Worm (Caenorhabditis elegans): ENCODE results near the gene mec-9.

The mec-9 gene

ce11 chrV:9924389-9924788 is 9.5 kb upstream of the mec-9 start:
- TF ChIP-seq sea-1 (GFP tag; conservative IDR thresholded peaks at IDR 0.05) (no peak), hnd-1 (tag; optimal IDR thresholded peaks at IDR 0.05) (no peak), tbx-37 (GFP tag; conservative IDR thresholded peaks at IDR 0.05) (no peak), tbx-11 (GFP tag; IDR thresholded peaks at IDR 0.05) (no peak), ama-1 (optimal IDR thresholded peaks at IDR 0.05) (no peak), hmg-4 (GFP tag; optimal IDR thresholded peaks at IDR 0.05) (no peak), ceh-13 (GFP tag; optimal IDR thresholded peaks at IDR 0.05) (no peak), B0310.2 (tag; optimal IDR thresholded peaks at IDR 0.05) (no peak), pes-1 (GFP tag; IDR thresholded peaks at IDR 0.05) (no peak), flt-1 (GFP tag; IDR thresholded peaks at IDR 0.05) (no peak), hmbx-1 (tag; optimal IDR thresholded peaks at IDR 0.05) (no peak), tra-4 (tag; optimal IDR thresholded peaks at IDR 0.05) (no peak), scrt-1 (GFP tag; IDR thresholded peaks at IDR 0.05) (no peak), aly-1 (tag; optimal IDR thresholded peaks at IDR 0.05) (no peak)

ce11 chrV:9922481-9922880 is 7.6 kb upstream of the mec-9 start, which contains the start of gene C50H2.7:
C50H2.7 (plus strand) TSS chrV:9922781.
- TF ChIP-seq tbx-11 (GFP tag; IDR thresholded peaks at IDR 0.05) (no peak), hnd-1 (tag; optimal IDR thresholded peaks at IDR 0.05) (no peak), pes-1 (GFP tag; IDR thresholded peaks at IDR 0.05) (no peak)

- no peak for TF ChIP-seq pes-1 (GFP tag; IDR thresholded peaks at IDR 0.05)
- no peak for TF ChIP-seq B0310.2 (tag; optimal IDR thresholded peaks at IDR 0.05)
- no peak for TF ChIP-seq hnd-1 (tag; optimal IDR thresholded peaks at IDR 0.05)
- no peak for TF ChIP-seq hmg-4 (GFP tag; optimal IDR thresholded peaks at IDR 0.05)
- no peak for TF ChIP-seq tra-4 (tag; optimal IDR thresholded peaks at IDR 0.05)
- no peak for TF ChIP-seq ets-7 (tag; optimal IDR thresholded peaks at IDR 0.05)
- TF ChIP-seq flt-1 (GFP tag; IDR thresholded peaks at IDR 0.05): no peak
- TF ChIP-seq ceh-13 (GFP tag; optimal IDR thresholded peaks at IDR 0.05): no peak
- TF ChIP-seq aly-1 (tag; optimal IDR thresholded peaks at IDR 0.05): no peak
- no peak for TF ChIP-seq scrt-1 (GFP tag; IDR thresholded peaks at IDR 0.05)
Measured at ce11 chrV:9921288-9921687, 6.4 kb upstream of the mec-9 start, which contains the start of gene ceh-75. ceh-75 (plus strand) TSS chrV:9921337.

ce11 chrV:9918410-9918809 is 3.5 kb upstream of the mec-9 start, which contains the start of gene C50H2.5:
C50H2.5 (plus strand) TSS chrV:9918710.
- TF ChIP-seq F13C5.2 (tag; optimal IDR thresholded peaks at IDR 0.05): no peak
- TF ChIP-seq ceh-36 (tag; optimal IDR thresholded peaks at IDR 0.05): no peak
- no peak for TF ChIP-seq tbx-11 (GFP tag; IDR thresholded peaks at IDR 0.05)
- no peak for TF ChIP-seq ets-7 (tag; optimal IDR thresholded peaks at IDR 0.05)
- no peak for TF ChIP-seq hnd-1 (tag; optimal IDR thresholded peaks at IDR 0.05)
- TF ChIP-seq tbx-37 (GFP tag; conservative IDR thresholded peaks at IDR 0.05): no peak
- no peak for TF ChIP-seq B0310.2 (tag; optimal IDR thresholded peaks at IDR 0.05)
- no peak for TF ChIP-seq scrt-1 (GFP tag; IDR thresholded peaks at IDR 0.05)
- no peak for TF ChIP-seq aly-1 (tag; optimal IDR thresholded peaks at IDR 0.05)
- TF ChIP-seq pes-1 (GFP tag; IDR thresholded peaks at IDR 0.05): no peak
- no peak for TF ChIP-seq tra-4 (tag; optimal IDR thresholded peaks at IDR 0.05)
- TF ChIP-seq ceh-13 (GFP tag; optimal IDR thresholded peaks at IDR 0.05): no peak
- no peak for TF ChIP-seq ama-1 (optimal IDR thresholded peaks at IDR 0.05)

- TF ChIP-seq pes-1 (GFP tag; IDR thresholded peaks at IDR 0.05) (no peak), tbx-11 (GFP tag; IDR thresholded peaks at IDR 0.05) (no peak), flt-1 (GFP tag; IDR thresholded peaks at IDR 0.05) (no peak), ceh-36 (tag; optimal IDR thresholded peaks at IDR 0.05) (no peak), hmg-4 (GFP tag; optimal IDR thresholded peaks at IDR 0.05) (no peak), tra-4 (tag; optimal IDR thresholded peaks at IDR 0.05) (no peak), hnd-1 (tag; optimal IDR thresholded peaks at IDR 0.05) (no peak), ets-7 (tag; optimal IDR thresholded peaks at IDR 0.05) (no peak), B0310.2 (tag; optimal IDR thresholded peaks at IDR 0.05) (no peak), scrt-1 (GFP tag; IDR thresholded peaks at IDR 0.05) (no peak), hmbx-1 (tag; optimal IDR thresholded peaks at IDR 0.05) (no peak), ama-1 (optimal IDR thresholded peaks at IDR 0.05) (no peak), tbx-37 (GFP tag; conservative IDR thresholded peaks at IDR 0.05) (no peak), sea-1 (GFP tag; conservative IDR thresholded peaks at IDR 0.05) (no peak), F13C5.2 (tag; optimal IDR thresholded peaks at IDR 0.05) (no peak), ceh-13 (GFP tag; optimal IDR thresholded peaks at IDR 0.05) (no peak), aly-1 (tag; optimal IDR thresholded peaks at IDR 0.05) (no peak)
Measured at ce11 chrV:9916665-9917064, 1.7 kb upstream of the mec-9 start, which contains the start of gene C50H2.4. C50H2.4 (plus strand) TSS chrV:9916965.

- TF ChIP-seq hmg-4 (GFP tag; optimal IDR thresholded peaks at IDR 0.05) (no peak), sea-1 (GFP tag; conservative IDR thresholded peaks at IDR 0.05) (no peak), scrt-1 (GFP tag; IDR thresholded peaks at IDR 0.05) (no peak), ets-7 (tag; optimal IDR thresholded peaks at IDR 0.05) (no peak), hnd-1 (tag; optimal IDR thresholded peaks at IDR 0.05) (no peak), ama-1 (optimal IDR thresholded peaks at IDR 0.05) (no peak), F13C5.2 (tag; optimal IDR thresholded peaks at IDR 0.05) (no peak), tbx-37 (GFP tag; conservative IDR thresholded peaks at IDR 0.05) (no peak), ceh-13 (GFP tag; optimal IDR thresholded peaks at IDR 0.05) (no peak), aly-1 (tag; optimal IDR thresholded peaks at IDR 0.05) (no peak), tra-4 (tag; optimal IDR thresholded peaks at IDR 0.05) (no peak), tbx-11 (GFP tag; IDR thresholded peaks at IDR 0.05) (no peak), B0310.2 (tag; optimal IDR thresholded peaks at IDR 0.05) (no peak), ceh-36 (tag; optimal IDR thresholded peaks at IDR 0.05) (no peak)
Measured at ce11 chrV:9913863-9914262, 1.1 kb downstream of the mec-9 start, which contains the start of gene fipr-10. fipr-10 (plus strand) TSS chrV:9914163.

ce11 chrV:9911165-9911564 is 3.8 kb downstream of the mec-9 start:
- TF ChIP-seq flt-1 (GFP tag; IDR thresholded peaks at IDR 0.05) (no peak), hmbx-1 (tag; optimal IDR thresholded peaks at IDR 0.05) (no peak), hnd-1 (tag; optimal IDR thresholded peaks at IDR 0.05) (no peak), tbx-11 (GFP tag; IDR thresholded peaks at IDR 0.05) (no peak)

- TF ChIP-seq F13C5.2 (tag; optimal IDR thresholded peaks at IDR 0.05): no peak
- no peak for TF ChIP-seq B0310.2 (tag; optimal IDR thresholded peaks at IDR 0.05)
- no peak for TF ChIP-seq tbx-37 (GFP tag; conservative IDR thresholded peaks at IDR 0.05)
- no peak for TF ChIP-seq ceh-13 (GFP tag; optimal IDR thresholded peaks at IDR 0.05)
- no peak for TF ChIP-seq aly-1 (tag; optimal IDR thresholded peaks at IDR 0.05)
- no peak for TF ChIP-seq tbx-11 (GFP tag; IDR thresholded peaks at IDR 0.05)
- no peak for TF ChIP-seq hmbx-1 (tag; optimal IDR thresholded peaks at IDR 0.05)
- TF ChIP-seq ceh-36 (tag; optimal IDR thresholded peaks at IDR 0.05): no peak
- no peak for TF ChIP-seq ets-7 (tag; optimal IDR thresholded peaks at IDR 0.05)
- TF ChIP-seq pes-1 (GFP tag; IDR thresholded peaks at IDR 0.05): no peak
- TF ChIP-seq sea-1 (GFP tag; conservative IDR thresholded peaks at IDR 0.05): no peak
- no peak for TF ChIP-seq scrt-1 (GFP tag; IDR thresholded peaks at IDR 0.05)
- no peak for TF ChIP-seq ama-1 (optimal IDR thresholded peaks at IDR 0.05)
- no peak for TF ChIP-seq hnd-1 (tag; optimal IDR thresholded peaks at IDR 0.05)
Measured at ce11 chrV:9909624-9910023, 5.3 kb downstream of the mec-9 start.

All from whole organism, early embryonic.